Fruit fly (Drosophila melanogaster): ENCODE measurements around the gene Traf6.

The Traf6 gene

DNA sequence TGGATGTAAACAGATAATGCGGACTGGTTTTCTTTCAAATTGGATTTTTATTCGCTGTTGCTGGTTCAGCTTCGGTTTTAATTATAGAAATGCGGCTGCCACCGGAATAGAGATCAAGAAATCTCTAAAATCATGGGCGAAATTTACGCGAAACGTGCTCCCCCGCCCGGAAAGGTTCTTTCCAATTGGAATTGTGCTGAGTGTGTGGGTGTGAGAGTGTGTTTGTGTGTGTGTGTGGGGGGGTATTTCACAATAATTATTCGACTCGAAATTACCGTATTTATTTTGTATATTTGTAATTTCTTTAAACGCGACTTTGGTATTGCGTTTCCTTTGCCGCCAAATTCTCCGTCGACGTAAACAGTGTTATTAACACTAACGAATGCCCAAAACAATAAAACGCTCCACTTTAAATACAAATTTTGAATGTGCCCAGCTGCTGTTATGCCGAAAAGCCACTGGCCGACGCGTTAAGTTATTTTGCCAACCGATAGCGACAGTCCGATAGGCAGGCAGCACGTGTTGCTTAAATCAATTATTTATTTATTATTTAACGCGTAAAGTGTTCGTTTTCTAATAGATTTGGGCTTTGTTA, 41.4 kb downstream of the Traf6 start, which contains the start of gene Gclc (continued):
- TF ChIP-seq so (GFP tag; IDR thresholded peaks at IDR 0.05) (no peak), Ssrp (tag; optimal IDR thresholded peaks at IDR 0.05) (no peak), sd (tag; optimal IDR thresholded peaks at IDR 0.05) (peak; percentile 7), Sry-β (GFP tag; optimal IDR thresholded peaks at IDR 0.05) (no peak), tna (GFP tag; IDR thresholded peaks at IDR 0.05; ENCODE audit: partially characterized antibody) (no peak), Dek (tag; optimal IDR thresholded peaks at IDR 0.05) (no peak), chif (GFP tag; optimal IDR thresholded peaks at IDR 0.05) (no peak), lab (GFP tag; optimal IDR thresholded peaks at IDR 0.05) (peak; percentile 24), Myb (GFP tag; optimal IDR thresholded peaks at IDR 0.05) (peak; percentile 18), CG16815 (GFP tag; optimal IDR thresholded peaks at IDR 0.05) (no peak), CG10654 (GFP tag; optimal IDR thresholded peaks at IDR 0.05) (no peak), run (tag; optimal IDR thresholded peaks at IDR 0.05) (no peak), dan (GFP tag; IDR thresholded peaks at IDR 0.05) (no peak), CG6654 (GFP tag; optimal IDR thresholded peaks at IDR 0.05) (no peak), Asciz (GFP tag; optimal IDR thresholded peaks at IDR 0.05) (no peak), Hey (tag; optimal IDR thresholded peaks at IDR 0.05) (no peak), CG10147 (GFP tag; optimal IDR thresholded peaks at IDR 0.05) (no peak), CG4328 (GFP tag; optimal IDR thresholded peaks at IDR 0.05) (no peak), al (GFP tag; IDR thresholded peaks at IDR 0.05) (no peak), row (GFP tag; IDR thresholded peaks at IDR 0.05) (peak; percentile 25; the same call in 1 of the 3 replicates), az2 (GFP tag; optimal IDR thresholded peaks at IDR 0.05) (no peak), CG2889 (GFP tag; IDR thresholded peaks at IDR 0.05) (no peak), CG17568 (GFP tag; optimal IDR thresholded peaks at IDR 0.05) (peak; percentile 24), CG11398 (GFP tag; optimal IDR thresholded peaks at IDR 0.05) (no peak), CG7357 (GFP tag; IDR thresholded peaks at IDR 0.05) (no peak), Hsf (GFP tag; optimal IDR thresholded peaks at IDR 0.05) (no peak), CG12236 (GFP tag; optimal IDR thresholded peaks at IDR 0.05) (no peak), CG17361 (GFP tag; IDR thresholded peaks at IDR 0.05) (no peak), CG5953 (GFP tag; IDR thresholded peaks at IDR 0.05) (no peak), Bgb (GFP tag; IDR thresholded peaks at IDR 0.05; ENCODE audit: partially characterized antibody) (peak; percentile 11; the same call in 1 of the 2 replicates), bbx (GFP tag; IDR thresholded peaks at IDR 0.05; ENCODE audit: partially characterized antibody) (peak; percentile 41), lmd (GFP tag; IDR thresholded peaks at IDR 0.05) (no peak), peb (GFP tag; IDR thresholded peaks at IDR 0.05) (no peak), CG4282 (GFP tag; optimal IDR thresholded peaks at IDR 0.05) (no peak), D19B (GFP tag; optimal IDR thresholded peaks at IDR 0.05) (peak; percentile 3), NFAT (GFP tag; IDR thresholded peaks at IDR 0.05) (0 out of 2 replicates have a peak, but pooled peaks have one; percentile 23), HmgZ (tag; optimal IDR thresholded peaks at IDR 0.05) (no peak), vvl (GFP tag; IDR thresholded peaks at IDR 0.05) (peak; percentile 33; the same call in 1 of the 2 replicates), CG1792 (GFP tag; optimal IDR thresholded peaks at IDR 0.05) (no peak), CG12769 (tag; optimal IDR thresholded peaks at IDR 0.05) (peak; percentile 36), CG3065 (GFP tag; optimal IDR thresholded peaks at IDR 0.05) (no peak), CG7928 (GFP tag; optimal IDR thresholded peaks at IDR 0.05) (no peak), CG10959 (GFP tag; IDR thresholded peaks at IDR 0.05) (no peak), CG15479 (GFP tag; optimal IDR thresholded peaks at IDR 0.05) (no peak), jigr1 (GFP tag; IDR thresholded peaks at IDR 0.05) (no peak), scrt (GFP tag; optimal IDR thresholded peaks at IDR 0.05) (peak; percentile 47), sens-2 (GFP tag; IDR thresholded peaks at IDR 0.05) (no peak), caup (GFP tag; optimal IDR thresholded peaks at IDR 0.05; ENCODE audit: severe bottlenecking) (no peak), CG14710 (tag; optimal IDR thresholded peaks at IDR 0.05) (no peak), CG17829 (tag; optimal IDR thresholded peaks at IDR 0.05) (no peak)

Data from whole organism, embryonic.